Fruit fly (Drosophila melanogaster) whole organism: Measurements from ENCODE around the gene CG32237.

ENCODE experiments used
- CG8478 ChIP-seq: fragments of >200 bp; optimal IDR thresholded peaks from 2 replicates; lab custom pipeline; 2018; ENCODE audit warnings: inconsistent platforms
- EcR ChIP-seq, 2 experiments: fragments of >200 bp; optimal IDR thresholded peaks; 2 replicates each; lab custom pipeline; 2017; ENCODE audit warnings: missing biosample characterization in 2 of 2, missing genetic modification characterization in 2 of 2, missing genetic modification reagents in 2 of 2
- pan ChIP-seq: fragments of >200 bp; optimal IDR thresholded peaks from 2 replicates; lab custom pipeline; 2017
- psq ChIP-seq: fragments of >200 bp; optimal IDR thresholded peaks from 2 replicates; lab custom pipeline; 2017
- usp ChIP-seq: fragments of >200 bp; optimal IDR thresholded peaks from 2 replicates; lab custom pipeline; 2017; ENCODE audit warnings: missing biosample characterization, missing genetic modification characterization, mixed read lengths

- TF ChIP-seq pan (lab: Kevin White, UChicago) (no peak), EcR (GFP tag; optimal IDR thresholded peaks at IDR 0.05; lab: Kevin White, UChicago) (no peak), CG8478 (lab: Kevin White, UChicago) (no peak), usp (no peak), psq (lab: Kevin White, UChicago) (no peak)
These were observed 46.9 kb upstream of the CG32237 start for dm6 chr3L:4899117-4899516.
